Fruit fly (Drosophila melanogaster): ENCODE results near the gene jhamt.

The jhamt gene

dm6 chr2L:16365603-16366002, at the start of gene jhamt:
TSS of gene jhamt (plus strand) at chr2L:16365903.
- no peak for TF ChIP-seq CTCF (optimal IDR thresholded peaks at IDR 0.05)
- TF ChIP-seq CG8478 (optimal IDR thresholded peaks at IDR 0.05): no peak

- TF ChIP-seq CG8478 (optimal IDR thresholded peaks at IDR 0.05) (no peak), CTCF (optimal IDR thresholded peaks at IDR 0.05) (no peak)
Observed at dm6 chr2L:16316410-16316809, 49.3 kb upstream of the jhamt start.

DNA sequence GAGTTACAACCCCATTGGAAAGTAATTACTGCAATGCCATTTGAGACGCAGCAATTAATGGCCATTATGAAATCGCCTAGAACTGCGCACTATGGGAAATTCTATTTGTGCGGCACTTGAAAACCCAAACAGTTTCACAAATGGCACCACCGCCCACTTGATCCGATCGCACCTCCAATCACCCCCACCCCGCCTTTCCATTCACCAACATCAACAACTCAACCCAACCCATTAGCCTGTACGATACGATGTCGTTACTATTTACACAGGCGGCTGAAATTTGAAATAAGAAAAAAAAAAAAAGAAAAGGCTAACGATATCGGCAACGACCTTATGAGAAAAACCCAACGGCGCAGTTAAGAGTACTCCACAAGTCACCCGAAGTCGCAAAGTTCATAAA, 48.6 kb upstream of the jhamt start:
- no peak for TF ChIP-seq CG8478 (optimal IDR thresholded peaks at IDR 0.05)
- TF ChIP-seq CTCF (optimal IDR thresholded peaks at IDR 0.05): no peak

- no peak for TF ChIP-seq CG8478 (optimal IDR thresholded peaks at IDR 0.05)
- TF ChIP-seq CTCF (optimal IDR thresholded peaks at IDR 0.05): no peak
Observed at dm6 chr2L:16317777-16318610, 47.7 kb upstream of the jhamt start.

dm6 chr2L:16319743-16320142, 46.0 kb upstream of the jhamt start:
- TF ChIP-seq CTCF (optimal IDR thresholded peaks at IDR 0.05): no peak
- TF ChIP-seq CG8478 (optimal IDR thresholded peaks at IDR 0.05): no peak

dm6 chr2L:16320428-16320827, 45.3 kb upstream of the jhamt start:
- TF ChIP-seq CTCF (optimal IDR thresholded peaks at IDR 0.05) (no peak), CG8478 (optimal IDR thresholded peaks at IDR 0.05) (no peak)

DNA sequence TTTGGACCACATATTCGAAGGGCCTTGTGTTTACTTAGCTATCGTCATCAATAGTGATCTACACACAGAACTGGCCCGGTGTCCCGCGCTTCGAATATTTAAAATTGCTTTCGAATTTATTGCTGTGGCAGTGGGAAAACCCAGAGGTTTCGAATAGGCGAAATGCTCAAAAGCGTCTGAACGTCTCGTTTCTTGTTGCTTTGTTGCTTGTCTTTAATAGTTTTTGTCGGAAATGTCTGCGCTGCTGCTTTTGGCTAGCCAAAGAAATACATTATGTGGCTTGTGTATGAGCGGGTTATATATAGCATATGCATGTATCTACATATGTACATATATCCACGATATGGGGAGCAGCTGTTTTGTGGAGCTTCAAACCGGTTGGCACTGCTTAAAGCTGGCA, 44.5 kb upstream of the jhamt start:
- no peak for TF ChIP-seq CTCF (optimal IDR thresholded peaks at IDR 0.05)
- no peak for TF ChIP-seq CG8478 (optimal IDR thresholded peaks at IDR 0.05)

DNA sequence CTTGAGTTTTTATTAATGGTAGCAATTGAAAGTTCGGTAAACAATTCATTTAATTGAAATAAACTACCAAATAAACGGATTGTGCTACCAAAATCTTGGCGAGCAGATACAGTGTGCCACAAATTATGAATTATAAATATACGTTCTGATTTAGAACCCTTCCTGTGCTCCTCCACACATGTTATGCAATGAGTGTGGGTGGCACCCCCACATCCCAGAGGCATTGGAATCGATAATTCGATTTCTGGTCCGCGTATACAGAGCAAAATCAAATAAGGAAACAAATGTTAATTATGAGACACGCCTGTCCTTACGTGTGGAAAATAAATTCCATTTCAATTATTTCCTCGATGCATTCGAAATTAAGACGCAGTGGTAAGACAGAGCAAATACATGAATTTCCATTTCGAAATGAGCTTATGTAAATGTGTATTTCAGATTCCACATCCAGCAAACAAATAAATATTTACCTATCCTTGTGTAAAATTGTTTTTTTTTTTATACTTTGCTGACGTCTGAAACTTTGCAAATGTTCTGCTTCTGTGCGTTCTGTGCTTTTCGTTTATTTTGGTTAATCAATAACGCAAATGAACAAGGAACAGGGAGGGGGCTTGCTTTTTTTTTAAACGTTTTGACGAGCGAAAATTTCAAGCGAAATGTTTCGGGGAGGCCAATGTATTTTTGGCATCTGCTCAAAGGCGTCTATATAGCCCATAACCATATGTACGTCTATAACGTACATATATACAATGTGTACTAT, 43.7 kb upstream of the jhamt start:
- no peak for TF ChIP-seq CG8478 (optimal IDR thresholded peaks at IDR 0.05)
- no peak for TF ChIP-seq CTCF (optimal IDR thresholded peaks at IDR 0.05)

DNA sequence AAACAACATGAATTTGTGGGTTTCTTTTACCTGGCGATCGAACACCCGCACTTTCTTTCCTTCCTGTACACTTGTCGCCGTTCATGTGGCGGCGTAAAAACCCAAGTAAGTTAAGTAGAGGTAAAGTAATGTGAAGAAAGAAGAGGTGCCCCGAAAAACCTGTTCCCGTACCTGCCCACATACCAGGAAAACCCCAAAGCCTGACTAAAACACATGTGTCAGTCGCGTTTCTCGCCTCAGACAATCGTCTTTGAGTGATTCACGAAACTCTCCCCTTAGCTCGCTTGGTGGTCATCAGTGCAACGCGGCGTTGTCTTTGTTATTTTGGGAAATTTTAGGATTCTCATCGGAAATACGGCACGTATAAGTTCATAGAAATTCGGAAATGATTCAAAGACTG, 42.2 kb upstream of the jhamt start:
- TF ChIP-seq CTCF (optimal IDR thresholded peaks at IDR 0.05) (no peak), CG8478 (optimal IDR thresholded peaks at IDR 0.05) (no peak)

- no peak for TF ChIP-seq CTCF (optimal IDR thresholded peaks at IDR 0.05)
- TF ChIP-seq CG8478 (optimal IDR thresholded peaks at IDR 0.05): no peak
Observed at dm6 chr2L:16324833-16325232, 40.9 kb upstream of the jhamt start.

- TF ChIP-seq CG8478 (optimal IDR thresholded peaks at IDR 0.05) (no peak), CTCF (optimal IDR thresholded peaks at IDR 0.05) (no peak)
Observed at dm6 chr2L:16325515-16326257, 40.0 kb upstream of the jhamt start, which contains the start of gene cact. TSS of gene cact (minus strand) at chr2L:16326207.

- no peak for TF ChIP-seq CG8478 (optimal IDR thresholded peaks at IDR 0.05)
- TF ChIP-seq CTCF (optimal IDR thresholded peaks at IDR 0.05): no peak
Observed at dm6 chr2L:16326892-16327291, 38.8 kb upstream of the jhamt start, which contains the start of gene CG4278. TSS of gene CG4278 (plus strand) at chr2L:16327069.

DNA sequence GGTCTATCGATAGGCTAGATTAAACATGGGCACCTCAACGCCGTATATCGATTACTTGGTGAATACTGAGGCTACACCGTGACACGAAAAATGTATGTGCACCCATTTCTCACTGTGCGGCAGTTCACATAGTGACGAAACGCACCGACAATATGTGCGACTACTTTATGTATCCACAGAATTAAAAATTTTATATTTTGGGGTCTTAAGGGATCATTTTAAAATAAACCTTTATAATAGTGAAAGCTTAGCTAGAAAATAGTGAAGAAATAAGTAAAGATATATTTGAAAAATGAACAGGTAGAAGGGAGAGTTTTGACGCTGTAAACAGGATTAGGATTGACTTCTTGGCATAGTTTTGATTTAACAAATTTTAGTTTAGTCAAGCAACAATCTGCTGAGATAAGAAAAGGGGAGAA, 36.6 kb upstream of the jhamt start, which contains the start of gene mRpL4:
Gene mRpL4, minus strand, starts transcription at position 31 of the 419 bp plus-strand sequence.
- TF ChIP-seq CG8478 (optimal IDR thresholded peaks at IDR 0.05) (no peak), CTCF (optimal IDR thresholded peaks at IDR 0.05) (peak in 1 of 2 experiments; percentile 19)

DNA sequence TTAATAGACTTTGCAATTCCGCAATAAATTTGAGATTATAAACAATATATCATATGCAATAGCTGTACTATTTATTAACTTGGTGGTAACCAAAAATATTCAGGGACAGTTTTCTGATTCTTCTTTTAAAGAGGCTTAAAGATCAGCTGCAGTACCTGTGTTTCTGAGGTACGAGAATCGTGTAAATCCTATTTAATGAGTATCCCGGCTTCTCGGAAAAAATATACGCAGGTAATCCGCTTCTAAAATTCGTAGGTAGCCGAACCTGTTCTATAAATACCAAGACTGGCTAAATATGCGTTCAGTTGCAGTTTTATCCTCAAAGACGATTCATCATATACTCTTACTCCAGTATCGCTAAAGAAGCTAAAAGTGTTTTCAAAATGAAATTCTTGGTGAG, 36.1 kb upstream of the jhamt start, which contains the start of gene CG4440:
Gene CG4440, plus strand, starts transcription at position 301 of the 400 bp plus-strand sequence.
- TF ChIP-seq CG8478 (optimal IDR thresholded peaks at IDR 0.05) (no peak), CTCF (optimal IDR thresholded peaks at IDR 0.05) (no peak)

- TF ChIP-seq CG8478 (optimal IDR thresholded peaks at IDR 0.05) (no peak), CTCF (optimal IDR thresholded peaks at IDR 0.05) (no peak)
Observed at dm6 chr2L:16337785-16338184, 27.9 kb upstream of the jhamt start, which contains the start of gene CG31817. TSS of gene CG31817 (minus strand) at chr2L:16337885.
